Worm (Caenorhabditis elegans) whole organism, late embryonic: Measurements from ENCODE around the gene cdh-3.

Experiments used
- F13H6.1 ChIP-seq: sonication (generic microtip); optimal IDR thresholded peaks from 2 replicates; lab custom pipeline; 2016; ENCODE audit warnings: missing genetic modification characterization, missing compliant biosample characterization
- T23F11.4 ChIP-seq: fragments of 200-800 bp; sonication (Bioruptor generic); optimal IDR thresholded peaks from 2 replicates; lab custom pipeline; 2018; ENCODE audit warnings: mild to moderate bottlenecking, missing genetic modification characterization, missing compliant biosample characterization
- Y22D7AL.16 ChIP-seq: sonication (generic microtip); optimal IDR thresholded peaks from 2 replicates; lab custom pipeline; 2016; ENCODE audit warnings: missing genetic modification characterization, missing compliant biosample characterization
- ahr-1 ChIP-seq: sonication (generic microtip); optimal IDR thresholded peaks from 2 replicates; lab custom pipeline; 2016; ENCODE audit warnings: missing genetic modification characterization, missing compliant biosample characterization
- ama-1 ChIP-seq: fragments of 150-350 bp; optimal IDR thresholded peaks from 2 replicates; lab custom pipeline; 2014
- ceh-14 ChIP-seq: sonication (generic microtip); optimal IDR thresholded peaks from 2 replicates; lab custom pipeline; 2016; ENCODE audit warnings: missing genotype, missing genetic modification characterization, missing compliant biosample characterization
- ceh-2 ChIP-seq: sonication (generic microtip); optimal IDR thresholded peaks from 2 replicates; lab custom pipeline; 2016; ENCODE audit warnings: missing genotype, missing genetic modification characterization, missing compliant biosample characterization
- ceh-22 ChIP-seq: sonication (generic microtip); optimal IDR thresholded peaks from 2 replicates; lab custom pipeline; 2017; ENCODE audit warnings: missing biosample characterization, missing genetic modification characterization
- ceh-31 ChIP-seq: sonication (generic microtip); optimal IDR thresholded peaks from 2 replicates; lab custom pipeline; 2016; ENCODE audit warnings: missing genetic modification characterization, missing compliant biosample characterization
- ceh-34 ChIP-seq: sonication (generic microtip); optimal IDR thresholded peaks from 2 replicates; lab custom pipeline; 2016; ENCODE audit warnings: mild to moderate bottlenecking, missing genetic modification characterization, missing compliant biosample characterization
- ceh-48 ChIP-seq: sonication (generic microtip); optimal IDR thresholded peaks from 2 replicates; lab custom pipeline; 2016; ENCODE audit warnings: missing genetic modification characterization, inconsistent platforms, missing compliant biosample characterization
- elt-2 ChIP-seq: sonication (generic microtip); optimal IDR thresholded peaks from 2 replicates; lab custom pipeline; 2016; ENCODE audit warnings: missing genetic modification reagents, missing genetic modification characterization, missing compliant biosample characterization
- fax-1 ChIP-seq: sonication (generic microtip); optimal IDR thresholded peaks from 2 replicates; lab custom pipeline; 2016; ENCODE audit warnings: missing genotype, missing genetic modification characterization, missing compliant biosample characterization
- fkh-10 ChIP-seq: fragments of 150-350 bp; optimal IDR thresholded peaks from 2 replicates; lab custom pipeline; 2014; ENCODE audit warnings: missing biosample characterization, missing genetic modification reagents, missing genetic modification characterization
- fkh-6 ChIP-seq: sonication (generic microtip); optimal IDR thresholded peaks from 2 replicates; lab custom pipeline; 2016; ENCODE audit warnings: missing genetic modification characterization, missing compliant biosample characterization
- hlh-13 ChIP-seq: fragments of 200-800 bp; sonication (Bioruptor generic); optimal IDR thresholded peaks from 2 replicates; lab custom pipeline; 2018; ENCODE audit warnings: mild to moderate bottlenecking, missing genetic modification characterization, missing compliant biosample characterization
- hlh-6 ChIP-seq: sonication (generic microtip); optimal IDR thresholded peaks from 2 replicates; lab custom pipeline; 2016; ENCODE audit warnings: missing genotype, missing genetic modification characterization, missing compliant biosample characterization
- lin-11 ChIP-seq: fragments of 200-800 bp; sonication (Bioruptor generic); optimal IDR thresholded peaks from 2 replicates; lab custom pipeline; 2018; ENCODE audit warnings: mild to moderate bottlenecking, missing genetic modification characterization, missing compliant biosample characterization
- nfya-1 ChIP-seq: sonication (generic microtip); optimal IDR thresholded peaks from 2 replicates; lab custom pipeline; 2017; ENCODE audit warnings: missing genetic modification characterization, mild to moderate bottlenecking, missing compliant biosample characterization, antibody characterized with exemption, moderate library complexity
- pha-2 ChIP-seq: sonication (generic microtip); optimal IDR thresholded peaks from 2 replicates; lab custom pipeline; 2017; ENCODE audit warnings: mild to moderate bottlenecking, missing genetic modification characterization, missing compliant biosample characterization
- pqm-1 ChIP-seq: sonication (generic microtip); optimal IDR thresholded peaks from 2 replicates; lab custom pipeline; 2016; ENCODE audit warnings: missing genetic modification characterization, missing compliant biosample characterization
- ref-2 ChIP-seq: sonication (generic microtip); optimal IDR thresholded peaks from 2 replicates; lab custom pipeline; 2016; ENCODE audit warnings: missing genetic modification characterization, missing compliant biosample characterization
- sdc-2 ChIP-seq: sonication (generic microtip); optimal IDR thresholded peaks from 2 replicates; lab custom pipeline; 2016; ENCODE audit warnings: missing genotype, missing genetic modification characterization, missing compliant biosample characterization
- sox-4 ChIP-seq: sonication (generic microtip); optimal IDR thresholded peaks from 2 replicates; lab custom pipeline; 2017; ENCODE audit warnings: mild to moderate bottlenecking, missing genetic modification characterization, inconsistent platforms, missing compliant biosample characterization
- syd-9 ChIP-seq: sonication (generic microtip); optimal IDR thresholded peaks from 2 replicates; lab custom pipeline; 2016; ENCODE audit warnings: mild to moderate bottlenecking, missing genetic modification characterization, moderate library complexity, missing compliant biosample characterization
- tbx-2 ChIP-seq: sonication (generic microtip); optimal IDR thresholded peaks from 2 replicates; lab custom pipeline; 2016; ENCODE audit warnings: missing genetic modification characterization, missing compliant biosample characterization
- unc-42 ChIP-seq: sonication (generic microtip); optimal IDR thresholded peaks from 2 replicates; lab custom pipeline; 2016; ENCODE audit warnings: missing genotype, missing genetic modification characterization, missing compliant biosample characterization
- unc-55 ChIP-seq: sonication (generic microtip); optimal IDR thresholded peaks from 2 replicates; lab custom pipeline; 2017; ENCODE audit warnings: missing biosample characterization, missing genetic modification reagents, missing genetic modification characterization
- unc-86 ChIP-seq: sonication (generic microtip); optimal IDR thresholded peaks from 2 replicates; lab custom pipeline; 2016; ENCODE audit warnings: missing genetic modification characterization, missing compliant biosample characterization
- zip-5 ChIP-seq: sonication (generic microtip); optimal IDR thresholded peaks from 2 replicates; lab custom pipeline; 2016; ENCODE audit warnings: missing genetic modification characterization, missing compliant biosample characterization

Gene cdh-3

ce11 chrIII:7762250-7762649 is 8.0 kb upstream of the cdh-3 start:
- peak; percentile 80 for TF ChIP-seq elt-2
- TF ChIP-seq T23F11.4, result no peak
- no peak for TF ChIP-seq Y22D7AL.16 (tag; lab: Kevin White, UChicago)
- TF ChIP-seq pqm-1 (tag; lab: Kevin White, UChicago), result no peak

- TF ChIP-seq pqm-1 (tag; lab: Kevin White, UChicago) (no peak), elt-2 (peak; percentile 25)
Measured at ce11 chrIII:7758562-7758961, 4.3 kb upstream of the cdh-3 start, which contains the start of gene pcp-1. Gene pcp-1 (plus strand): TSS chrIII:7758903.

DNA sequence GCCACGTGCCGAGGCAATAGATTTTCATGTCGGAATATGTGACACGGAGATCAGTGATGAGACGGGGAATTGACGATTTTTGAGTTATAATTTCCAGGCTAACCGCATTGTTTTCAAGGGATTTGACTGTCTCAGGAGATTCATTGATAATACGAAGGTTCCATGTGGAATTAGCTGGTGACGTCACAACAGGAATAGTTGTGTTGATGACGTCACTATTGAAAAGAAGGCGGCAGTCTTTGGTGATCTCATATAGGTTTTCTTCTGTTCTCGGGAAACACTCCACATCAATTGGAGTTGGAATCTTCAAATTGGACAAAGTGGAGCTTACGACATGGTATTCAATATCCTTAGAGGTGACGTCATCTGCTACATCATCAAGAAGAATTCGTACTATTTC is 11.1 kb downstream of the cdh-3 start:
- TF ChIP-seq ceh-2 (tag; lab: Kevin White, UChicago), result no peak
- TF ChIP-seq hlh-13, result no peak
- TF ChIP-seq hlh-6, result no peak
- TF ChIP-seq, all 69 proteins: peak for 0

DNA sequence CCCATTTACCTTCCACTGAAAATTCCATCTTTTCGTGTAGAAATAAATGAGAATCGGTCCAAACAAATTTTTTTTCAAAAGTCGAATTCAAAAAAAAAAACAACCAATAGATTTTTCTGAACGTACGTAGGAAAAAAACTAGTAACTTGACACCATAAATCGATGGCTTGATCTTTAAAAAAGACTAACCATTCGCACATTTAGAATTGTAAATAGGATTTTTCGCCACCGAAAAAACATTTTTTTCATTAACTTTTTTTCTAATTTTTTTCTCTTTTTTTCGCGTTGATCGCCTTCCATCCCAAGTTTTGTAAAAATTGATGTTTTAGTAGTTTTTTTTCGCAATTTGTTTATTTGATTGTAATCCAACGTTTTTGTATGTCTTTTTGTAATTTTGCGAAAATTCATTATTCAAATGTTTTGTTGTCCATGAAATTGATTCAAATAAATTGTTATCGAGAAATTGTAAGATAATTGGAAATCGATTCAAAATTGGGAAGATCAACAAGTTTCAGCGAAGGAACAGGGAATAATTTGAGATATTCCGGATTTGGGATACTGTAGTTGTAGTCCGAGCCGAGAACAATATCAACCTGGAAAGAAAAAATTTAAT is 16.5 kb downstream of the cdh-3 start:
- no peak for TF ChIP-seq ama-1 (lab: Kevin White, UChicago)
- no peak for TF ChIP-seq sdc-2 (tag; lab: Kevin White, UChicago)
- TF ChIP-seq ahr-1 (tag; lab: Kevin White, UChicago), result no peak
- no peak for TF ChIP-seq F13H6.1 (tag; lab: Kevin White, UChicago)
- TF ChIP-seq fkh-10 (GFP tag; lab: Kevin White, UChicago), result no peak
- peak; percentile 19 for TF ChIP-seq ceh-34 (tag; lab: Kevin White, UChicago)

DNA sequence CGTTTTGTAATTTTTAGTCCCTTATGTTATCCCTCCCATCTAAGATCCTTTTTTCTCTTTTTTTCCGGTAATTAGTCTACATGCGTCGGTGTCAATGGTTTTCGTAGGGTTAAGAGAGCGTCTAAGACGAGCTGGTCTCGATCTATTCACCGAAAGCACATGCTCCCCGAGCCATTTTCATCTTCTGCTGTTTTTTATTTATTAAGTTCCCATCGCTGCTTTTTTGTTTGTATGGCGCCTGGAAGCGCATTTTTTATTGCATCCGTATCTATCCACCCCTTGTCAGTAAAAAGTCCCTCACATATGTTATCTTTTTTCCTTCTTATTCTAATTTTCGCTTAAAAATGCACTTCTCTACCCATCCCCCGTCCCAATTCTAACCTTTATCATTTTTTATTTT is 17.4 kb downstream of the cdh-3 start:
- TF ChIP-seq unc-86 (tag; lab: Kevin White, UChicago), result no peak
- no peak for TF ChIP-seq zip-5
- TF ChIP-seq unc-42 (tag; lab: Kevin White, UChicago), result no peak
- no peak for TF ChIP-seq fax-1 (tag; lab: Kevin White, UChicago)
- no peak for TF ChIP-seq sox-4
- TF ChIP-seq pha-2 (tag; lab: Kevin White, UChicago), result peak; percentile 25
- no peak for TF ChIP-seq ref-2 (tag; lab: Kevin White, UChicago)
- no peak for TF ChIP-seq ceh-48 (tag; lab: Kevin White, UChicago)

- TF ChIP-seq ceh-14, result no peak
Measured at ce11 chrIII:7736003-7736402, 18.2 kb downstream of the cdh-3 start.

- TF ChIP-seq syd-9 (tag; lab: Kevin White, UChicago) (no peak), unc-55 (GFP tag; lab: Kevin White, UChicago) (peak; percentile 79), sdc-2 (tag; lab: Kevin White, UChicago) (no peak), lin-11 (tag; lab: Kevin White, UChicago) (no peak), ceh-31 (no peak), tbx-2 (peak; percentile 20), ceh-22 (tag; lab: Kevin White, UChicago) (no peak)
Measured at ce11 chrIII:7734105-7734504, 20.1 kb downstream of the cdh-3 start.

DNA sequence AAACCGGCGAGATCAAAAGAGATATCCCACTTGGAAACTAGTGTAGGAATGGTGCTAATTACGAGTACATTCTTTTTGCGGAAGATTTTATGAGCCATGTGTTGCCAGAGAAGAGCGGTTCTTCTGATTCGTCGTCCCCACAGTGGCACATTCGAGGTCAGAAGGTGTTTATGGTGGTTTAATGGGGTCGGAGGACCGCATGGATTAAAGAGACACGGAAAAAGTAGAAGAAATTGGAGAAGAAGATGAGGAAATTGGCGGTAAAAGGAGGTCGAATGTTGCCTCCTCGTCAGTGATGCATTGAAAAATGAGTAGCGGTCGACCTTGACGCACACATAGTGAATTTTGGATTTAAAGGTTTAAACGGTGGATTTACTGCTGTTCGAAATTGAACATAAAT is 20.7 kb downstream of the cdh-3 start:
- peak; percentile 2 for TF ChIP-seq nfya-1 (tag; lab: Kevin White, UChicago)
- no peak for TF ChIP-seq ceh-22 (tag; lab: Kevin White, UChicago)
- no peak for TF ChIP-seq ceh-34 (tag; lab: Kevin White, UChicago)
- TF ChIP-seq fkh-6, result no peak
- peak; percentile 2 for TF ChIP-seq ceh-31
- TF ChIP-seq, all 69 proteins: peak for 2
